Fruit fly (Drosophila melanogaster) Kc167 (cell line): Measurements from ENCODE around the gene Or2a.

Experiments
- Myc ChIP-seq: fragments of >200 bp; optimal IDR thresholded peaks from 2 replicates; lab custom pipeline; 2017; ENCODE audit warnings: missing external identifiers
- Sin3A ChIP-seq: fragments of >200 bp; optimal IDR thresholded peaks from 2 replicates; lab custom pipeline; 2018; ENCODE audit warnings: missing external identifiers
- h ChIP-seq: fragments of >200 bp; optimal IDR thresholded peaks from 3 replicates; lab custom pipeline; 2018; ENCODE audit warnings: missing external identifiers
- insv ChIP-seq: fragments of >200 bp; optimal IDR thresholded peaks from 3 replicates; lab custom pipeline; 2018; ENCODE audit warnings: missing external identifiers
- psq ChIP-seq: fragments of >200 bp; optimal IDR thresholded peaks from 2 replicates; lab custom pipeline; 2017; ENCODE audit warnings: missing external identifiers
- ttk ChIP-seq: sonication (Bioruptor generic); optimal IDR thresholded peaks from 2 replicates; lab custom pipeline; 2017; ENCODE audit warnings: missing external identifiers

DNA sequence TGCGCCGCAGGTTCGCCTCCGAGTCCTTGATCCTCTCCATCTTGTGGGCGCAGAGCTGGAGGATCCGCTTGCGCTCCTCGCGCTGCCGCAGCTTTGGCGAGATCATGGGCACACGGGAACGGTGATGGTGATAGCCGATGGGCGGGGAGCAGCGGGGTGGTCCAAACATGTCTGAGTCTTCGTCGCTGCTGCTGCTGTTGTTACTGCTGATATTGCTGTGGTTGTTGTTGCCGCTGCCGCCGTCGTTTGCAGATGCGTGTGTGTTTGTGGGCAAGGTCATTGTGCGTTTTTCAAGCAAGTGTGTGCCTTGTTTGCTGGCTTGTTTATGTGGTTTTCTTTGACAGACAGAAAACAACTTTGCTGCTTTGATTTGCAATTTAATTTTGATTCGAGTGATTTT lies 46.4 kb downstream of the Or2a start:
- TF ChIP-seq Sin3A, result no peak
- TF ChIP-seq psq (lab: Kevin White, UChicago), result no peak
- no peak for TF ChIP-seq insv (lab: Kevin White, UChicago)
- TF ChIP-seq ttk (lab: Kevin White, UChicago), result no peak
- TF ChIP-seq Myc (lab: Kevin White, UChicago), result no peak
- TF ChIP-seq h (lab: Kevin White, UChicago), result no peak
